Fruit fly (Drosophila melanogaster) whole organism, embryonic: Measurements from ENCODE around the gene CG44001.

Source experiments
- Antp ChIP-seq: fragments of 200-800 bp; sonication (Bioruptor generic); optimal IDR thresholded peaks from 3 replicates; lab custom pipeline; 2016; ENCODE audit warnings: missing biosample characterization, missing genetic modification characterization
- B-H2 ChIP-seq: fragments of 200-800 bp; sonication (Bioruptor generic); optimal IDR thresholded peaks from 2 replicates; lab custom pipeline; 2018; ENCODE audit warnings: missing biosample characterization, mild to moderate bottlenecking, missing genetic modification characterization
- CG10267 ChIP-seq: fragments of 200-800 bp; sonication (Bioruptor generic); optimal IDR thresholded peaks from 2 replicates; lab custom pipeline; 2018; ENCODE audit warnings: missing biosample characterization, mild to moderate bottlenecking, missing genetic modification characterization, moderate library complexity
- CG10565 ChIP-seq: fragments of 200-800 bp; sonication (Bioruptor generic); optimal IDR thresholded peaks from 3 replicates; lab custom pipeline; 2016; ENCODE audit warnings: missing biosample characterization, mild to moderate bottlenecking, missing genetic modification characterization
- CG11093 ChIP-seq: fragments of 200-800 bp; sonication (Bioruptor generic); IDR thresholded peaks from 3 replicates; pipeline ENCODE4 v1.3.6; 2022; ENCODE audit warnings: missing biosample characterization, missing genetic modification characterization
- CG11560 ChIP-seq: fragments of 200-800 bp; sonication (Bioruptor generic); IDR thresholded peaks from 3 replicates; pipeline ENCODE4 v1.3.6; 2022; ENCODE audit warnings: missing biosample characterization, missing genetic modification characterization
- CG11723 ChIP-seq: fragments of 200-800 bp; sonication (Bioruptor generic); optimal IDR thresholded peaks from 2 replicates; lab custom pipeline; 2017; ENCODE audit warnings: missing biosample characterization, mild to moderate bottlenecking, missing genetic modification characterization
- CG14965 ChIP-seq: fragments of 200-800 bp; sonication (Bioruptor generic); optimal IDR thresholded peaks from 2 replicates; lab custom pipeline; 2016; ENCODE audit warnings: missing biosample characterization, missing genetic modification characterization, borderline replicate concordance
- CG17385 ChIP-seq: fragments of 200-800 bp; sonication (Bioruptor generic); optimal IDR thresholded peaks from 3 replicates; lab custom pipeline; 2018; ENCODE audit warnings: missing biosample characterization, mild to moderate bottlenecking, missing genetic modification characterization
- CG1792 ChIP-seq: fragments of 200-800 bp; sonication (Bioruptor generic); optimal IDR thresholded peaks from 2 replicates; lab custom pipeline; 2016; ENCODE audit warnings: missing biosample characterization, missing genetic modification characterization
- CG18011 ChIP-seq: fragments of 200-800 bp; sonication (Bioruptor generic); optimal IDR thresholded peaks from 2 replicates; lab custom pipeline; 2017; ENCODE audit warnings: missing biosample characterization, missing genetic modification characterization, mild to moderate bottlenecking, moderate library complexity, missing genotype
- CG2712 ChIP-seq: fragments of 200-800 bp; optimal IDR thresholded peaks from 3 replicates; lab custom pipeline; 2019; ENCODE audit warnings: missing biosample characterization, mild to moderate bottlenecking, missing genetic modification characterization, moderate library complexity
- CG2875 ChIP-seq: fragments of 200-800 bp; sonication (Bioruptor generic); optimal IDR thresholded peaks from 2 replicates; lab custom pipeline; 2017; ENCODE audit warnings: missing biosample characterization, mild to moderate bottlenecking, missing genetic modification characterization, missing genetic modification reagents
- CG31224 ChIP-seq: fragments of 200-800 bp; sonication (Bioruptor generic); IDR thresholded peaks from 2 replicates; pipeline ENCODE4 v1.3.6; 2022; ENCODE audit warnings: missing biosample characterization, missing genetic modification characterization
- CG4617 ChIP-seq: fragments of 200-800 bp; sonication (Bioruptor generic); optimal IDR thresholded peaks from 3 replicates; lab custom pipeline; 2016; ENCODE audit warnings: missing biosample characterization, missing genetic modification characterization, borderline replicate concordance
- CG7963 ChIP-seq: fragments of 200-800 bp; sonication (Bioruptor generic); IDR thresholded peaks from 3 replicates; pipeline ENCODE4 v1.3.6; 2022; ENCODE audit warnings: missing biosample characterization, missing genetic modification characterization; ENCODE audit not compliant: partially characterized antibody
- CG8944 ChIP-seq: fragments of 200-800 bp; sonication (Bioruptor generic); optimal IDR thresholded peaks from 3 replicates; lab custom pipeline; 2016; ENCODE audit warnings: missing biosample characterization, missing genetic modification characterization
- CG9727 ChIP-seq: fragments of 200-800 bp; sonication (Bioruptor generic); optimal IDR thresholded peaks from 3 replicates; lab custom pipeline; 2017; ENCODE audit warnings: missing biosample characterization, mild to moderate bottlenecking, missing genetic modification characterization
- CG9932 ChIP-seq: fragments of 200-800 bp; sonication (Bioruptor generic); IDR thresholded peaks from 2 replicates; pipeline ENCODE4 v1.3.6; 2022; ENCODE audit warnings: missing biosample characterization, missing genetic modification characterization
- CkIIα-i1 ChIP-seq: fragments of 200-800 bp; sonication (Bioruptor generic); IDR thresholded peaks from 2 replicates; pipeline ENCODE4 v1.3.6; 2022; ENCODE audit warnings: missing biosample characterization, missing genetic modification characterization
- E2f1 ChIP-seq: fragments of 200-800 bp; sonication (Bioruptor generic); IDR thresholded peaks from 2 replicates; pipeline ENCODE4 v1.3.6; 2022; ENCODE audit warnings: missing biosample characterization, missing genetic modification characterization
- Hr3 ChIP-seq: fragments of 200-800 bp; sonication (Bioruptor generic); optimal IDR thresholded peaks from 3 replicates; lab custom pipeline; 2016; ENCODE audit warnings: missing biosample characterization, missing genetic modification characterization
- Med ChIP-seq: fragments of 200-800 bp; sonication (Bioruptor generic); peaks from one replicate; lab custom pipeline; 2016; ENCODE audit warnings: missing biosample characterization, missing genetic modification characterization, mild to moderate bottlenecking, inconsistent platforms, moderate library complexity
- Meics ChIP-seq: fragments of 200-800 bp; sonication (Bioruptor generic); optimal IDR thresholded peaks from 2 replicates; lab custom pipeline; 2017; ENCODE audit warnings: missing biosample characterization, mild to moderate bottlenecking, missing genetic modification characterization
- Ptx1 ChIP-seq: fragments of 200-800 bp; sonication (Bioruptor generic); IDR thresholded peaks from 2 replicates; pipeline ENCODE4 v1.3.6; 2022; ENCODE audit warnings: missing biosample characterization, missing genetic modification characterization
- Sry-β ChIP-seq: fragments of 200-800 bp; sonication (Bioruptor generic); optimal IDR thresholded peaks from 2 replicates; lab custom pipeline; 2018; ENCODE audit warnings: missing biosample characterization, mild to moderate bottlenecking, missing genetic modification characterization, moderate library complexity
- ash1 ChIP-seq: fragments of 200-800 bp; sonication (Bioruptor generic); optimal IDR thresholded peaks from 2 replicates; lab custom pipeline; 2018; ENCODE audit warnings: missing biosample characterization, mild to moderate bottlenecking, missing genetic modification characterization
- chn ChIP-seq: fragments of 200-800 bp; sonication (Bioruptor generic); optimal IDR thresholded peaks from 2 replicates; lab custom pipeline; 2016; ENCODE audit warnings: missing biosample characterization, missing genetic modification characterization
- da ChIP-seq: fragments of 200-800 bp; sonication (Bioruptor generic); optimal IDR thresholded peaks from 2 replicates; lab custom pipeline; 2016; ENCODE audit warnings: missing biosample characterization, missing genetic modification characterization
- grn ChIP-seq: fragments of 200-800 bp; sonication (Bioruptor generic); optimal IDR thresholded peaks from 3 replicates; lab custom pipeline; 2017; ENCODE audit warnings: missing biosample characterization, missing genetic modification characterization
- gsb-n ChIP-seq: fragments of 200-800 bp; sonication (Bioruptor generic); optimal IDR thresholded peaks from 3 replicates; lab custom pipeline; 2018; ENCODE audit warnings: missing biosample characterization, mild to moderate bottlenecking, missing genetic modification characterization
- inv ChIP-seq: fragments of 200-800 bp; sonication (Bioruptor generic); IDR thresholded peaks from 2 replicates; pipeline ENCODE4 v1.3.6; 2022; ENCODE audit warnings: missing biosample characterization, missing genetic modification characterization; ENCODE audit not compliant: partially characterized antibody
- jigr1 ChIP-seq: fragments of 200-800 bp; sonication (Bioruptor generic); IDR thresholded peaks from 3 replicates; pipeline ENCODE4 v1.3.6; 2022; ENCODE audit warnings: missing biosample characterization, missing genetic modification characterization
- jumu ChIP-seq: fragments of 200-800 bp; sonication (Bioruptor generic); optimal IDR thresholded peaks from 3 replicates; lab custom pipeline; 2016; ENCODE audit warnings: missing biosample characterization, missing genetic modification characterization
- maf-S ChIP-seq: fragments of 200-800 bp; sonication (Bioruptor generic); optimal IDR thresholded peaks from 2 replicates; lab custom pipeline; 2016; ENCODE audit warnings: missing biosample characterization, missing genetic modification characterization
- nerfin-1 ChIP-seq: fragments of 200-800 bp; sonication (Bioruptor generic); optimal IDR thresholded peaks from 3 replicates; lab custom pipeline; 2019; ENCODE audit warnings: missing biosample characterization, mild to moderate bottlenecking, missing genetic modification characterization, moderate library complexity
- oc ChIP-seq: fragments of 200-800 bp; sonication (Bioruptor generic); optimal IDR thresholded peaks from 2 replicates; lab custom pipeline; 2018; ENCODE audit warnings: missing biosample characterization, mild to moderate bottlenecking, missing genetic modification characterization, moderate library complexity
- org-1 ChIP-seq: fragments of 200-800 bp; sonication (Bioruptor generic); optimal IDR thresholded peaks from 2 replicates; lab custom pipeline; 2017; ENCODE audit warnings: missing biosample characterization, missing genetic modification characterization
- scrt ChIP-seq: fragments of 200-800 bp; sonication (Bioruptor generic); optimal IDR thresholded peaks from 2 replicates; lab custom pipeline; 2018; ENCODE audit warnings: missing biosample characterization, mild to moderate bottlenecking, missing genetic modification characterization, moderate library complexity
- sens-2 ChIP-seq: fragments of 200-800 bp; sonication (Bioruptor generic); IDR thresholded peaks from 2 replicates; pipeline ENCODE4 v1.3.6; 2022; ENCODE audit warnings: missing biosample characterization, missing genetic modification characterization
- slou ChIP-seq: fragments of 200-800 bp; sonication (Bioruptor generic); optimal IDR thresholded peaks from 3 replicates; lab custom pipeline; 2016; ENCODE audit warnings: missing biosample characterization, missing genetic modification characterization
- tgo ChIP-seq: fragments of 200-800 bp; sonication (Bioruptor generic); IDR thresholded peaks from 3 replicates; pipeline ENCODE4 v1.3.6; 2022; ENCODE audit warnings: missing biosample characterization, missing genetic modification characterization
- toy ChIP-seq: fragments of 200-800 bp; sonication (Bioruptor generic); IDR thresholded peaks from 2 replicates; pipeline ENCODE4 v1.3.6; 2022; ENCODE audit warnings: missing biosample characterization, missing genetic modification characterization
- trh ChIP-seq: fragments of 200-800 bp; sonication (Bioruptor generic); optimal IDR thresholded peaks from 2 replicates; lab custom pipeline; 2016; ENCODE audit warnings: missing biosample characterization, missing genetic modification characterization
- tup ChIP-seq: fragments of 200-800 bp; sonication (Bioruptor generic); optimal IDR thresholded peaks from 2 replicates; lab custom pipeline; 2016; ENCODE audit warnings: missing biosample characterization, mild to moderate bottlenecking, missing genetic modification characterization, moderate library complexity
- tx ChIP-seq: fragments of 200-800 bp; sonication (Bioruptor generic); optimal IDR thresholded peaks from 2 replicates; lab custom pipeline; 2016; ENCODE audit warnings: missing biosample characterization, missing genetic modification characterization
- vfl ChIP-seq: fragments of 200-800 bp; sonication (Bioruptor generic); optimal IDR thresholded peaks from 2 replicates; lab custom pipeline; 2016; ENCODE audit warnings: missing biosample characterization, missing genetic modification characterization
- z ChIP-seq: fragments of 200-800 bp; sonication (Bioruptor generic); IDR thresholded peaks from 3 replicates; pipeline ENCODE4 v1.3.6; 2022; ENCODE audit warnings: missing biosample characterization, missing genetic modification characterization
- zen2 ChIP-seq: fragments of 200-800 bp; sonication (Bioruptor generic); IDR thresholded peaks from 3 replicates; pipeline ENCODE4 v1.3.6; 2022; ENCODE audit warnings: missing biosample characterization, missing genetic modification characterization; ENCODE audit not compliant: partially characterized antibody

CG44001 gene

DNA sequence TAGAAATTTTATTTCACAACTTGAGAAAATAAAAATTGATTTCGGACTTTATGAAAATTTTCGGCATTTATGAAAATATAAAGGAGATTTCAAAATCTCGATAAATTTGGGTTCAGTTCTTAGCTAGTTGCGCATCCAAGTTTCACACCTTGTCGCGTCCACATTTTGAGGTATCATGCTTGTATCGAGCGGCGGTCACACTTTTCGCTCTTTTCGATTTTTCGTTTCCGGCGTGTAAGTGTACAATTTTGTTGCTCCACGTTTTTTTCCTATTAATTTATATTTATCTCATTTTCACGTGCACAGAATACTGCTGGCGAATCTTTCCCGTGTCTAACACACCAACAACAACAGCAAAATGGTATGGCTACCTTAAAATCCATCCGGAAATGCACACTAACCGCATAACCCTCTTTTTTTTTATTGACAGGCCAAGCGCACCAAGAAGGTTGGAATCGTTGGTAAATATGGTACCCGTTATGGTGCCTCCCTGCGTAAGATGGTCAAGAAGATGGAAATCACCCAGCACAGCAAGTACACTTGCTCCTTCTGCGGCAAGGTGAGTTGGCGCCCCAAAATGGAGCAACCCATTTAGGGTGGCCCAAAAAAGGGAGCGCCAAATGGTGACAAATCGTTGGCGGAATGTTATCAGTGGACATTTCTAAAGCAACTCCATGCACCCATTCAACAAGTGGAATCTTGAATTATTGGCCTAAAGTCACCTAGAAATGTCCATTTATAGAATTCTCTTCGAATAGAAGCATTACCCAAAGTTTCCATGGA, 27.9 kb downstream of the CG44001 start, which contains the start of gene RpL37A (continued):
- no peak for TF ChIP-seq jigr1 (GFP tag; lab: Robert Waterston, UW)
- peak; percentile 65 for TF ChIP-seq CG17385 (GFP tag; lab: Kevin White, UChicago)
- TF ChIP-seq CG4617 (GFP tag; lab: Kevin White, UChicago), result peak; percentile 41
- peak; percentile 68 for TF ChIP-seq CG14965 (GFP tag; lab: Kevin White, UChicago)
- TF ChIP-seq zen2 (GFP tag; lab: Robert Waterston, UW), result no peak
- peak; percentile 13 for TF ChIP-seq Hr3 (GFP tag; lab: Kevin White, UChicago)
- peak; percentile 68 for TF ChIP-seq E2f1
- TF ChIP-seq CkIIα-i1 (GFP tag; lab: Robert Waterston, UW), result no peak
- peak; percentile 53 for TF ChIP-seq CG10565 (GFP tag; lab: Kevin White, UChicago)
- peak; percentile 30 for TF ChIP-seq tup (GFP tag; lab: Kevin White, UChicago)
- TF ChIP-seq CG8944 (GFP tag; lab: Kevin White, UChicago), result peak; percentile 49
- peak; percentile 61 for TF ChIP-seq org-1 (GFP tag; lab: Kevin White, UChicago)
- peak; percentile 83 for TF ChIP-seq CG10267 (tag; lab: Kevin White, UChicago)
- peak; percentile 80 for TF ChIP-seq CG11723 (GFP tag; lab: Kevin White, UChicago)
- peak; percentile 70 for TF ChIP-seq gsb-n (tag; lab: Kevin White, UChicago)
- no peak; the same call in 1 of the 2 replicates for TF ChIP-seq inv
- no peak for TF ChIP-seq CG11093 (GFP tag; lab: Robert Waterston, UW)
- peak; percentile 53; the same call in 2 of the 3 replicates for TF ChIP-seq tgo
- TF ChIP-seq CG11560 (tag; lab: Robert Waterston, UW), result no peak; the same call in 2 of the 3 replicates
- peak; percentile 86 for TF ChIP-seq B-H2 (GFP tag; lab: Kevin White, UChicago)
- no peak for TF ChIP-seq oc (tag; lab: Kevin White, UChicago)
- peak; percentile 85 for TF ChIP-seq CG2875 (GFP tag; lab: Kevin White, UChicago)
- TF ChIP-seq jumu (GFP tag; lab: Kevin White, UChicago), result peak; percentile 0
- TF ChIP-seq CG31224 (GFP tag; lab: Robert Waterston, UW), result peak; percentile 51
- TF ChIP-seq chn (GFP tag; lab: Kevin White, UChicago), result peak; percentile 38
- TF ChIP-seq ash1, result peak; percentile 74
- peak; percentile 76 for TF ChIP-seq da (GFP tag; lab: Kevin White, UChicago)
- no peak for TF ChIP-seq vfl (GFP tag; lab: Kevin White, UChicago)
- peak; percentile 76 for TF ChIP-seq maf-S
- peak; percentile 63 for TF ChIP-seq tx (GFP tag; lab: Kevin White, UChicago)
- peak; percentile 31 for TF ChIP-seq CG18011 (GFP tag; lab: Kevin White, UChicago)
- peak; percentile 49 for TF ChIP-seq trh (GFP tag; lab: Kevin White, UChicago)
- peak; percentile 79 for TF ChIP-seq nerfin-1 (tag; lab: Kevin White, UChicago)
- TF ChIP-seq CG9727 (GFP tag; lab: Kevin White, UChicago), result peak; percentile 91
- no peak; the same call in 1 of the 2 replicates for TF ChIP-seq Ptx1 (GFP tag; lab: Robert Waterston, UW)
- TF ChIP-seq Antp (GFP tag; lab: Kevin White, UChicago), result peak; percentile 60
- peak; percentile 91 for TF ChIP-seq Meics (GFP tag; lab: Kevin White, UChicago)
- TF ChIP-seq CG2712, result peak; percentile 81
- TF ChIP-seq grn (GFP tag; lab: Kevin White, UChicago), result peak; percentile 77
- 0 out of 2 replicates have a peak, but pooled peaks have one; percentile 29 for TF ChIP-seq toy (GFP tag; lab: Robert Waterston, UW)
- TF ChIP-seq z (GFP tag; lab: Robert Waterston, UW), result peak; percentile 27; the same call in 1 of the 3 replicates
- peak; percentile 70 for TF ChIP-seq CG1792 (GFP tag; lab: Kevin White, UChicago)
- TF ChIP-seq scrt, result peak; percentile 83
- no peak for TF ChIP-seq CG7963 (GFP tag; lab: Robert Waterston, UW)
- TF ChIP-seq CG9932 (GFP tag; lab: Robert Waterston, UW), result no peak
- peak; percentile 79 for TF ChIP-seq slou (GFP tag; lab: Kevin White, UChicago)
- peak; percentile 49 for TF ChIP-seq Sry-β (GFP tag; lab: Kevin White, UChicago)
- peak; percentile 99 for TF ChIP-seq Med (GFP tag; lab: Kevin White, UChicago)
- peak; percentile 73 for TF ChIP-seq sens-2 (GFP tag; lab: Robert Waterston, UW)
